Fruit fly (Drosophila melanogaster) whole organism, embryonic: ENCODE data around the gene Tsp5D.

Experiments used
- Adf1 ChIP-seq: fragments of 200-800 bp; sonication (Bioruptor generic); IDR thresholded peaks from 2 replicates; pipeline ENCODE4 v1.3.6; 2022; ENCODE audit warnings: missing biosample characterization, missing genetic modification characterization
- Awh ChIP-seq: fragments of 200-800 bp; sonication (Bioruptor generic); IDR thresholded peaks from 2 replicates; pipeline ENCODE4, ENCODE4 v1.3.6; 2022; ENCODE audit warnings: missing biosample characterization, missing genetic modification characterization
- CG10431 ChIP-seq: fragments of 200-800 bp; sonication (Bioruptor generic); optimal IDR thresholded peaks from 3 replicates; lab custom pipeline; 2018; ENCODE audit warnings: missing biosample characterization, mild to moderate bottlenecking, missing genetic modification characterization
- CG11085 ChIP-seq: fragments of 200-800 bp; sonication (Bioruptor generic); IDR thresholded peaks from 2 replicates; pipeline ENCODE4 v1.3.6; 2022; ENCODE audit warnings: missing biosample characterization, missing genetic modification characterization
- CG12155 ChIP-seq: fragments of 200-800 bp; sonication (Bioruptor generic); optimal IDR thresholded peaks from 3 replicates; lab custom pipeline; 2016; ENCODE audit warnings: missing biosample characterization, missing genetic modification characterization
- CG12769 ChIP-seq: fragments of 200-800 bp; sonication (Bioruptor generic); optimal IDR thresholded peaks from 2 replicates; lab custom pipeline; 2019; ENCODE audit warnings: missing biosample characterization, mild to moderate bottlenecking, missing genetic modification characterization, moderate library complexity
- CG13123 ChIP-seq: fragments of 200-800 bp; sonication (Bioruptor generic); optimal IDR thresholded peaks from 2 replicates; lab custom pipeline; 2016; ENCODE audit warnings: missing biosample characterization, missing genetic modification characterization
- CG14014 ChIP-seq: fragments of 200-800 bp; sonication (Bioruptor generic); IDR thresholded peaks from 2 replicates; pipeline ENCODE4 v1.3.6; 2022; ENCODE audit warnings: missing biosample characterization, missing genetic modification characterization
- CG15696 ChIP-seq: fragments of 200-800 bp; sonication (Bioruptor generic); optimal IDR thresholded peaks from 2 replicates; lab custom pipeline; 2019; ENCODE audit warnings: missing biosample characterization, mild to moderate bottlenecking, missing genetic modification characterization, moderate library complexity
- CG1603 ChIP-seq: fragments of 200-800 bp; sonication (Bioruptor generic); optimal IDR thresholded peaks from 2 replicates; lab custom pipeline; 2019; ENCODE audit warnings: missing biosample characterization, mild to moderate bottlenecking, missing genetic modification characterization, moderate library complexity
- CG17912 ChIP-seq: fragments of 200-800 bp; sonication (Bioruptor generic); optimal IDR thresholded peaks from 2 replicates; lab custom pipeline; 2018; ENCODE audit warnings: missing biosample characterization, mild to moderate bottlenecking, missing genetic modification characterization
- CG18619 ChIP-seq: fragments of 200-800 bp; sonication (Bioruptor generic); optimal IDR thresholded peaks from 3 replicates; lab custom pipeline; 2017; ENCODE audit warnings: missing biosample characterization, mild to moderate bottlenecking, missing genetic modification characterization
- CG2712 ChIP-seq: fragments of 200-800 bp; optimal IDR thresholded peaks from 3 replicates; lab custom pipeline; 2019; ENCODE audit warnings: missing biosample characterization, mild to moderate bottlenecking, missing genetic modification characterization, moderate library complexity
- CG31224 ChIP-seq: fragments of 200-800 bp; sonication (Bioruptor generic); IDR thresholded peaks from 2 replicates; pipeline ENCODE4 v1.3.6; 2022; ENCODE audit warnings: missing biosample characterization, missing genetic modification characterization
- CG33557 ChIP-seq: fragments of 200-800 bp; sonication (Bioruptor generic); optimal IDR thresholded peaks from 2 replicates; lab custom pipeline; 2019; ENCODE audit warnings: missing biosample characterization, mild to moderate bottlenecking, missing genetic modification characterization, moderate library complexity
- CG43689 ChIP-seq: fragments of 200-800 bp; sonication (Bioruptor generic); IDR thresholded peaks from 2 replicates; pipeline ENCODE4 v1.3.6; 2022; ENCODE audit warnings: missing biosample characterization, missing genetic modification characterization
- CG6689 ChIP-seq: fragments of 200-800 bp; sonication (Bioruptor generic); IDR thresholded peaks from 2 replicates; pipeline ENCODE4 v1.3.6; 2022; ENCODE audit warnings: missing biosample characterization, missing genetic modification characterization
- CG8388 ChIP-seq: fragments of 200-800 bp; sonication (Bioruptor generic); optimal IDR thresholded peaks from 2 replicates; lab custom pipeline; 2019; ENCODE audit warnings: missing biosample characterization, mild to moderate bottlenecking, missing genetic modification characterization, moderate library complexity
- CG9609 ChIP-seq: fragments of 200-800 bp; sonication (Bioruptor generic); optimal IDR thresholded peaks from 3 replicates; lab custom pipeline; 2016; ENCODE audit warnings: missing biosample characterization, missing genetic modification characterization
- CG9817 ChIP-seq: fragments of 200-800 bp; sonication (Bioruptor generic); optimal IDR thresholded peaks from 2 replicates; lab custom pipeline; 2018; ENCODE audit warnings: missing biosample characterization, mild to moderate bottlenecking, missing genetic modification characterization, moderate library complexity
- CG9932 ChIP-seq: fragments of 200-800 bp; sonication (Bioruptor generic); IDR thresholded peaks from 2 replicates; pipeline ENCODE4 v1.3.6; 2022; ENCODE audit warnings: missing biosample characterization, missing genetic modification characterization
- CkIIα-i1 ChIP-seq: fragments of 200-800 bp; sonication (Bioruptor generic); IDR thresholded peaks from 2 replicates; pipeline ENCODE4 v1.3.6; 2022; ENCODE audit warnings: missing biosample characterization, missing genetic modification characterization
- D19B ChIP-seq: fragments of 200-800 bp; sonication (Bioruptor generic); optimal IDR thresholded peaks from 2 replicates; lab custom pipeline; 2017; ENCODE audit warnings: missing biosample characterization, mild to moderate bottlenecking, missing genetic modification characterization
- E2f1 ChIP-seq: fragments of 200-800 bp; sonication (Bioruptor generic); IDR thresholded peaks from 2 replicates; pipeline ENCODE4 v1.3.6; 2022; ENCODE audit warnings: missing biosample characterization, missing genetic modification characterization
- HLH3B ChIP-seq: fragments of 200-800 bp; sonication (Bioruptor generic); IDR thresholded peaks from 2 replicates; pipeline ENCODE4 v1.3.6; 2022; ENCODE audit warnings: missing biosample characterization, missing genetic modification characterization
- HLH54F ChIP-seq: fragments of 200-800 bp; sonication (Bioruptor generic); optimal IDR thresholded peaks from 3 replicates; lab custom pipeline; 2016; ENCODE audit warnings: missing biosample characterization, missing genetic modification characterization
- Hmr ChIP-seq: fragments of 200-800 bp; sonication (Bioruptor generic); optimal IDR thresholded peaks from 3 replicates; lab custom pipeline; 2017; ENCODE audit warnings: mild to moderate bottlenecking, missing biosample characterization, missing genetic modification reagents, missing genetic modification characterization
- MBD-R2 ChIP-seq: fragments of 200-800 bp; sonication (Bioruptor generic); IDR thresholded peaks from 2 replicates; pipeline ENCODE4 v1.3.6; 2022; ENCODE audit warnings: missing biosample characterization, missing genetic modification characterization
- NC2α ChIP-seq: fragments of 200-800 bp; sonication (Bioruptor generic); optimal IDR thresholded peaks from 2 replicates; lab custom pipeline; 2016; ENCODE audit warnings: missing biosample characterization, missing genetic modification characterization
- NC2β ChIP-seq: fragments of 200-800 bp; sonication (Bioruptor generic); optimal IDR thresholded peaks from 2 replicates; lab custom pipeline; 2016; ENCODE audit warnings: missing biosample characterization, missing genetic modification characterization
- NFAT ChIP-seq: fragments of 200-800 bp; sonication (Bioruptor generic); IDR thresholded peaks from 2 replicates; pipeline ENCODE4 v1.3.6; 2022; ENCODE audit warnings: missing biosample characterization, missing genetic modification characterization
- Rx ChIP-seq: fragments of 200-800 bp; sonication (Bioruptor generic); IDR thresholded peaks from 2 replicates; pipeline ENCODE4 v1.3.6; 2022; ENCODE audit warnings: missing biosample characterization, missing genetic modification characterization
- Six4 ChIP-seq: fragments of 200-800 bp; sonication (Bioruptor generic); optimal IDR thresholded peaks from 2 replicates; lab custom pipeline; 2016; ENCODE audit warnings: missing biosample characterization, missing genetic modification characterization
- Sox102F ChIP-seq: fragments of 200-800 bp; sonication (Bioruptor generic); optimal IDR thresholded peaks from 2 replicates; lab custom pipeline; 2018; ENCODE audit warnings: missing biosample characterization, mild to moderate bottlenecking, missing genetic modification characterization, moderate library complexity
- Ssrp ChIP-seq: fragments of 200-800 bp; sonication (Bioruptor generic); optimal IDR thresholded peaks from 2 replicates; lab custom pipeline; 2018; ENCODE audit warnings: missing biosample characterization, mild to moderate bottlenecking, missing genetic modification characterization, moderate library complexity
- TFAM ChIP-seq: fragments of 200-800 bp; sonication (Bioruptor generic); optimal IDR thresholded peaks from 2 replicates; lab custom pipeline; 2017; ENCODE audit warnings: missing biosample characterization, missing genetic modification characterization, inconsistent platforms
- ash1 ChIP-seq: fragments of 200-800 bp; sonication (Bioruptor generic); optimal IDR thresholded peaks from 2 replicates; lab custom pipeline; 2018; ENCODE audit warnings: missing biosample characterization, mild to moderate bottlenecking, missing genetic modification characterization
- bsh ChIP-seq, 2 experiments: fragments of 200-800 bp; sonication (Bioruptor generic); optimal IDR thresholded peaks; 2 replicates each; lab custom pipeline; 2017 to 2018; ENCODE audit warnings: mild to moderate bottlenecking in 2 of 2, missing biosample characterization in 2 of 2, missing genetic modification characterization in 2 of 2, moderate library complexity in 1 of 2
- corto ChIP-seq: fragments of 200-800 bp; sonication (Bioruptor generic); optimal IDR thresholded peaks from 2 replicates; lab custom pipeline; 2016; ENCODE audit warnings: missing biosample characterization, mild to moderate bottlenecking, missing genetic modification characterization, moderate library complexity
- dmrt11E ChIP-seq: fragments of 200-800 bp; sonication (Bioruptor generic); optimal IDR thresholded peaks from 3 replicates; lab custom pipeline; 2018; ENCODE audit warnings: missing biosample characterization, mild to moderate bottlenecking, missing genetic modification characterization, moderate library complexity
- fu2 ChIP-seq: fragments of 200-800 bp; sonication (Bioruptor generic); optimal IDR thresholded peaks from 2 replicates; lab custom pipeline; 2016; ENCODE audit warnings: missing biosample characterization, missing genetic modification characterization
- jumu ChIP-seq: fragments of 200-800 bp; sonication (Bioruptor generic); optimal IDR thresholded peaks from 3 replicates; lab custom pipeline; 2016; ENCODE audit warnings: missing biosample characterization, missing genetic modification characterization
- ken ChIP-seq: fragments of 200-800 bp; sonication (Bioruptor generic); IDR thresholded peaks from 3 replicates; pipeline ENCODE4 v1.3.6; 2022; ENCODE audit warnings: missing biosample characterization, missing genetic modification characterization
- lab ChIP-seq: fragments of 200-800 bp; sonication (Bioruptor generic); optimal IDR thresholded peaks from 3 replicates; lab custom pipeline; 2017; ENCODE audit warnings: missing biosample characterization, missing genetic modification characterization, mild to moderate bottlenecking, moderate library complexity, missing genetic modification reagents
- phol ChIP-seq: fragments of 200-800 bp; sonication (Bioruptor generic); optimal IDR thresholded peaks from 3 replicates; lab custom pipeline; 2018; ENCODE audit warnings: missing biosample characterization, mild to moderate bottlenecking, missing genetic modification characterization, moderate library complexity
- row ChIP-seq: fragments of 200-800 bp; sonication (Bioruptor generic); IDR thresholded peaks from 3 replicates; pipeline ENCODE4 v1.3.6; 2022; ENCODE audit warnings: missing biosample characterization, missing genetic modification characterization
- scrt ChIP-seq: fragments of 200-800 bp; sonication (Bioruptor generic); optimal IDR thresholded peaks from 2 replicates; lab custom pipeline; 2018; ENCODE audit warnings: missing biosample characterization, mild to moderate bottlenecking, missing genetic modification characterization, moderate library complexity
- slp2 ChIP-seq: fragments of 200-800 bp; sonication (Bioruptor generic); optimal IDR thresholded peaks from 2 replicates; lab custom pipeline; 2016; ENCODE audit warnings: missing biosample characterization, missing genetic modification characterization
- sna ChIP-seq: fragments of 200-800 bp; sonication (Bioruptor generic); IDR thresholded peaks from 2 replicates; pipeline ENCODE4 v1.3.6; 2022; ENCODE audit warnings: missing biosample characterization, missing genetic modification characterization; ENCODE audit not compliant: partially characterized antibody
- tin ChIP-seq: fragments of 200-800 bp; sonication (Bioruptor generic); optimal IDR thresholded peaks from 3 replicates; lab custom pipeline; 2016; ENCODE audit warnings: missing biosample characterization, missing genetic modification characterization
- tna ChIP-seq: fragments of 200-800 bp; sonication (Bioruptor generic); IDR thresholded peaks from 2 replicates; pipeline ENCODE4 v1.3.6; 2022; ENCODE audit warnings: missing biosample characterization, missing genetic modification characterization; ENCODE audit not compliant: partially characterized antibody

The Tsp5D gene

dm6 chrX:6024638-6025037 is 50.0 kb downstream of the Tsp5D start (continued):
- TF ChIP-seq TFAM (no peak), E2f1 (GFP tag; lab: Robert Waterston, UW) (peak; percentile 58), CG9932 (GFP tag; lab: Robert Waterston, UW) (no peak), HLH3B (GFP tag; lab: Robert Waterston, UW) (no peak), CG14014 (GFP tag; lab: Robert Waterston, UW) (no peak), CG31224 (GFP tag; lab: Robert Waterston, UW) (no peak), CG9609 (GFP tag; lab: Kevin White, UChicago) (peak; percentile 51), CG8388 (GFP tag; lab: Kevin White, UChicago) (peak; percentile 43), Six4 (peak; percentile 37), NFAT (GFP tag; lab: Robert Waterston, UW) (no peak), CG43689 (no peak), CG12769 (tag; lab: Kevin White, UChicago) (peak; percentile 0), NC2β (GFP tag; lab: Kevin White, UChicago) (peak; percentile 54), fu2 (GFP tag; lab: Kevin White, UChicago) (no peak), CG6689 (GFP tag; lab: Robert Waterston, UW) (peak; percentile 55), sna (GFP tag; lab: Robert Waterston, UW) (no peak), Sox102F (peak; percentile 43), row (GFP tag; lab: Robert Waterston, UW) (peak; percentile 56; the same call in 1 of the 3 replicates), D19B (GFP tag; lab: Kevin White, UChicago) (no peak), Rx (GFP tag; lab: Robert Waterston, UW) (peak; percentile 40), tna (no peak), Awh (peak; percentile 21; the same call in 1 of the 2 replicates), ash1 (GFP tag; lab: Kevin White, UChicago) (no peak), CG12155 (GFP tag; lab: Kevin White, UChicago) (no peak), CG17912 (GFP tag; lab: Kevin White, UChicago) (no peak), bsh (GFP tag; optimal IDR thresholded peaks at IDR 0.05; lab: Kevin White, UChicago) (peak in 1 of 2 experiments; percentile 77), scrt (GFP tag; lab: Kevin White, UChicago) (no peak), CG10431 (GFP tag; lab: Kevin White, UChicago) (no peak), CG9817 (tag; lab: Kevin White, UChicago) (no peak), MBD-R2 (GFP tag; lab: Robert Waterston, UW) (no peak), NC2α (GFP tag; lab: Kevin White, UChicago) (peak; percentile 16), CG1603 (tag; lab: Kevin White, UChicago) (peak; percentile 83), lab (no peak), CG33557 (GFP tag; lab: Kevin White, UChicago) (no peak), phol (tag; lab: Kevin White, UChicago) (peak; percentile 55), corto (no peak), Adf1 (GFP tag; lab: Robert Waterston, UW) (no peak), slp2 (peak; percentile 9), CG2712 (tag; lab: Kevin White, UChicago) (peak; percentile 74), CkIIα-i1 (GFP tag; lab: Robert Waterston, UW) (no peak), CG11085 (GFP tag; lab: Robert Waterston, UW) (no peak), CG13123 (GFP tag; lab: Kevin White, UChicago) (peak; percentile 7), CG18619 (GFP tag; lab: Kevin White, UChicago) (no peak), HLH54F (GFP tag; lab: Kevin White, UChicago) (peak; percentile 7), dmrt11E (tag; lab: Kevin White, UChicago) (peak; percentile 85), tin (GFP tag; lab: Kevin White, UChicago) (peak; percentile 53), Ssrp (tag; lab: Kevin White, UChicago) (peak; percentile 34), CG15696 (tag; lab: Kevin White, UChicago) (peak; percentile 57), Hmr (GFP tag; lab: Kevin White, UChicago) (no peak), ken (GFP tag; lab: Robert Waterston, UW) (0 out of 3 replicates have a peak, but pooled peaks have one; percentile 17), jumu (GFP tag; lab: Kevin White, UChicago) (peak; percentile 45)
